Worm (Caenorhabditis elegans): ENCODE data around the gene kle-2.

- TF ChIP-seq eor-1 (tag; optimal IDR thresholded peaks at IDR 0.05) = no peak
- TF ChIP-seq jun-1 (tag; optimal IDR thresholded peaks at IDR 0.05) = no peak
- no peak for TF ChIP-seq unc-62 (GFP tag; optimal IDR thresholded peaks at IDR 0.05)
- no peak for TF ChIP-seq elt-3 (tag; optimal IDR thresholded peaks at IDR 0.05)
- TF ChIP-seq ceh-82 (tag; optimal IDR thresholded peaks at IDR 0.05) = no peak
- TF ChIP-seq lin-39 (tag; optimal IDR thresholded peaks at IDR 0.05) = no peak
- no peak for TF ChIP-seq zag-1 (tag; optimal IDR thresholded peaks at IDR 0.05)
- TF ChIP-seq egl-27 (tag; optimal IDR thresholded peaks at IDR 0.05) = no peak
- TF ChIP-seq nhr-237 (tag; optimal IDR thresholded peaks at IDR 0.05) = no peak
- TF ChIP-seq elt-2 (tag; optimal IDR thresholded peaks at IDR 0.05) = no peak
Observed at ce11 chrIII:7969121-7969520, 27.6 kb downstream of the kle-2 start, which contains the start of the genes F54H12.8 and F54H12.7.
